Fruit fly (Drosophila melanogaster) whole organism, embryonic: ENCODE measurements around the gene CG13840.
A peak's percentile ranks its signal among the peaks of the same experiment; 100 is the strongest.

Source experiments
- Antp ChIP-seq: fragments of 200-800 bp; sonication (Bioruptor generic); optimal IDR thresholded peaks from 3 replicates; lab custom pipeline; 2016; ENCODE audit warnings: missing biosample characterization, missing genetic modification characterization
- Atf6 ChIP-seq: fragments of 200-800 bp; sonication (Bioruptor generic); IDR thresholded peaks from 2 replicates; pipeline ENCODE4 v1.3.6; 2022; ENCODE audit warnings: missing biosample characterization, missing genetic modification characterization
- Bdp1 ChIP-seq: fragments of 200-800 bp; sonication (Bioruptor generic); optimal IDR thresholded peaks from 3 replicates; lab custom pipeline; 2016; ENCODE audit warnings: missing biosample characterization, missing genetic modification characterization
- CG11504 ChIP-seq: fragments of 200-800 bp; sonication (Bioruptor generic); optimal IDR thresholded peaks from 3 replicates; lab custom pipeline; 2019; ENCODE audit warnings: missing biosample characterization, mild to moderate bottlenecking, missing genetic modification characterization, moderate library complexity
- CG11695 ChIP-seq: fragments of 200-800 bp; sonication (Bioruptor generic); IDR thresholded peaks from 3 replicates; pipeline ENCODE4 v1.3.6; 2022; ENCODE audit warnings: missing biosample characterization, missing genetic modification characterization
- CG13287 ChIP-seq: fragments of 200-800 bp; sonication (Bioruptor generic); IDR thresholded peaks from 2 replicates; pipeline ENCODE4 v1.3.6; 2022; ENCODE audit warnings: missing biosample characterization, missing genetic modification characterization; ENCODE audit not compliant: partially characterized antibody
- CG14050 ChIP-seq: fragments of 200-800 bp; sonication (Bioruptor generic); IDR thresholded peaks from 3 replicates; pipeline ENCODE4 v1.3.6; 2022; ENCODE audit warnings: missing biosample characterization, missing genetic modification characterization
- CG15479 ChIP-seq: fragments of 200-800 bp; sonication (Bioruptor generic); optimal IDR thresholded peaks from 3 replicates; lab custom pipeline; 2019; ENCODE audit warnings: missing biosample characterization, mild to moderate bottlenecking, missing genetic modification characterization, moderate library complexity
- CG17359 ChIP-seq: fragments of 200-800 bp; sonication (Bioruptor generic); optimal IDR thresholded peaks from 3 replicates; lab custom pipeline; 2018; ENCODE audit warnings: missing biosample characterization, mild to moderate bottlenecking, missing genetic modification characterization, moderate library complexity
- CG2199 ChIP-seq: fragments of 200-800 bp; sonication (Bioruptor generic); IDR thresholded peaks from 3 replicates; pipeline ENCODE4 v1.3.6; 2022; ENCODE audit warnings: missing biosample characterization, missing genetic modification characterization
- CG3847 ChIP-seq: fragments of 200-800 bp; sonication (Bioruptor generic); IDR thresholded peaks from 2 replicates; pipeline ENCODE4 v1.3.6; 2022; ENCODE audit warnings: missing biosample characterization, missing genetic modification characterization
- CG6272 ChIP-seq: fragments of 200-800 bp; sonication (Bioruptor generic); IDR thresholded peaks from 2 replicates; pipeline ENCODE4 v1.3.6; 2022; ENCODE audit warnings: missing biosample characterization, missing genetic modification characterization
- CG7372 ChIP-seq: fragments of 200-800 bp; sonication (Bioruptor generic); IDR thresholded peaks from 2 replicates; pipeline ENCODE4 v1.3.6; 2022; ENCODE audit warnings: missing biosample characterization, missing genetic modification characterization
- CHES-1-like ChIP-seq: fragments of 200-800 bp; sonication (Bioruptor generic); optimal IDR thresholded peaks from 2 replicates; lab custom pipeline; 2016; ENCODE audit warnings: missing biosample characterization, missing genetic modification characterization
- Dbx ChIP-seq: fragments of 200-800 bp; sonication (Bioruptor generic); IDR thresholded peaks from 3 replicates; pipeline ENCODE4 v1.3.6; 2022; ENCODE audit warnings: missing biosample characterization, missing genetic modification characterization
- E2f2 ChIP-seq: fragments of 200-800 bp; sonication (Bioruptor generic); IDR thresholded peaks from 2 replicates; pipeline ENCODE4 v1.3.6; 2022; ENCODE audit warnings: missing biosample characterization, missing genetic modification characterization
- HHEX ChIP-seq: fragments of 200-800 bp; sonication (Bioruptor generic); optimal IDR thresholded peaks from 3 replicates; lab custom pipeline; 2017; ENCODE audit warnings: missing biosample characterization, mild to moderate bottlenecking, missing genetic modification characterization, missing genetic modification reagents
- NfI ChIP-seq: fragments of 200-800 bp; sonication (Bioruptor generic); optimal IDR thresholded peaks from 3 replicates; lab custom pipeline; 2018; ENCODE audit warnings: missing biosample characterization, mild to moderate bottlenecking, missing genetic modification characterization, moderate library complexity
- Ravus ChIP-seq: fragments of 200-800 bp; sonication (Bioruptor generic); IDR thresholded peaks from 2 replicates; pipeline ENCODE4 v1.3.6; 2022; ENCODE audit warnings: missing biosample characterization, missing genetic modification characterization
- Rfx ChIP-seq: fragments of 200-800 bp; sonication (Bioruptor generic); IDR thresholded peaks from 2 replicates; pipeline ENCODE4 v1.3.6; 2022; ENCODE audit warnings: missing biosample characterization, missing genetic modification characterization
- Scr ChIP-seq: fragments of 200-800 bp; sonication (Bioruptor generic); IDR thresholded peaks from 2 replicates; pipeline ENCODE4 v1.3.6; 2022; ENCODE audit warnings: missing biosample characterization, missing genetic modification characterization; ENCODE audit not compliant: partially characterized antibody
- Xrp1 ChIP-seq: fragments of 200-800 bp; sonication (Bioruptor generic); IDR thresholded peaks from 2 replicates; pipeline ENCODE4 v1.3.6; 2022; ENCODE audit warnings: missing biosample characterization, missing genetic modification characterization
- bigmax ChIP-seq: fragments of 200-800 bp; sonication (Bioruptor generic); optimal IDR thresholded peaks from 2 replicates; lab custom pipeline; 2018; ENCODE audit warnings: missing biosample characterization, mild to moderate bottlenecking, missing genetic modification characterization
- bsh ChIP-seq, 2 experiments: fragments of 200-800 bp; sonication (Bioruptor generic); optimal IDR thresholded peaks; 2 replicates each; lab custom pipeline; 2017 to 2018; ENCODE audit warnings: mild to moderate bottlenecking in 2 of 2, missing biosample characterization in 2 of 2, missing genetic modification characterization in 2 of 2, moderate library complexity in 1 of 2
- cad ChIP-seq: fragments of >200 bp; optimal IDR thresholded peaks from 2 replicates; lab custom pipeline; 2017; ENCODE audit warnings: missing biosample characterization, missing genetic modification characterization
- cg ChIP-seq: fragments of 200-800 bp; sonication (Bioruptor generic); optimal IDR thresholded peaks from 3 replicates; lab custom pipeline; 2019; ENCODE audit warnings: missing biosample characterization, mild to moderate bottlenecking, missing genetic modification characterization, moderate library complexity
- chinmo ChIP-seq: fragments of 200-800 bp; sonication (Bioruptor generic); IDR thresholded peaks from 4 replicates; pipeline ENCODE4 v1.3.6; 2022; ENCODE audit warnings: missing biosample characterization, missing genetic modification characterization; ENCODE audit not compliant: partially characterized antibody
- chm ChIP-seq: fragments of 200-800 bp; sonication (Bioruptor generic); IDR thresholded peaks from 2 replicates; pipeline ENCODE4 v1.3.6; 2022; ENCODE audit warnings: missing biosample characterization, missing genetic modification characterization
- da ChIP-seq: fragments of 200-800 bp; sonication (Bioruptor generic); optimal IDR thresholded peaks from 2 replicates; lab custom pipeline; 2016; ENCODE audit warnings: missing biosample characterization, missing genetic modification characterization
- ftz-f1 ChIP-seq: fragments of 200-800 bp; sonication (Bioruptor generic); optimal IDR thresholded peaks from 2 replicates; lab custom pipeline; 2016; ENCODE audit warnings: missing biosample characterization, missing genetic modification characterization
- gcm ChIP-seq: fragments of 200-800 bp; sonication (Bioruptor generic); optimal IDR thresholded peaks from 2 replicates; lab custom pipeline; 2019; ENCODE audit warnings: missing biosample characterization, mild to moderate bottlenecking, missing genetic modification characterization, moderate library complexity
- gt ChIP-seq: fragments of 200-800 bp; sonication (Bioruptor generic); IDR thresholded peaks from 2 replicates; pipeline ENCODE4 v1.3.6; 2022; ENCODE audit warnings: missing biosample characterization, missing genetic modification characterization
- hb ChIP-seq: fragments of 200-800 bp; sonication (Bioruptor generic); IDR thresholded peaks from 3 replicates; pipeline ENCODE4 v1.3.6; 2022; ENCODE audit warnings: missing biosample characterization, missing genetic modification characterization; ENCODE audit not compliant: partially characterized antibody
- mld ChIP-seq: fragments of 200-800 bp; sonication (Bioruptor generic); IDR thresholded peaks from 3 replicates; pipeline ENCODE4 v1.3.6; 2022; ENCODE audit warnings: missing biosample characterization, missing genetic modification characterization; ENCODE audit not compliant: partially characterized antibody
- nom ChIP-seq: fragments of 200-800 bp; sonication (Bioruptor generic); optimal IDR thresholded peaks from 2 replicates; lab custom pipeline; 2017; ENCODE audit warnings: missing biosample characterization, missing genetic modification characterization, mild to moderate bottlenecking, moderate library complexity, missing genetic modification reagents
- onecut ChIP-seq: fragments of 200-800 bp; sonication (Bioruptor generic); IDR thresholded peaks from 2 replicates; pipeline ENCODE4 v1.3.6; 2022; ENCODE audit warnings: missing biosample characterization, missing genetic modification characterization
- pb ChIP-seq: fragments of 200-800 bp; sonication (Bioruptor generic); optimal IDR thresholded peaks from 3 replicates; lab custom pipeline; 2016; ENCODE audit warnings: missing biosample characterization, missing genetic modification characterization
- psq ChIP-seq: fragments of 200-800 bp; sonication (Bioruptor generic); optimal IDR thresholded peaks from 2 replicates; lab custom pipeline; 2017; ENCODE audit warnings: missing biosample characterization, missing genetic modification characterization
- so ChIP-seq: fragments of 200-800 bp; sonication (Bioruptor generic); IDR thresholded peaks from 3 replicates; pipeline ENCODE4 v1.3.6; 2022; ENCODE audit warnings: missing biosample characterization, missing genetic modification characterization
- tna ChIP-seq: fragments of 200-800 bp; sonication (Bioruptor generic); IDR thresholded peaks from 2 replicates; pipeline ENCODE4 v1.3.6; 2022; ENCODE audit warnings: missing biosample characterization, missing genetic modification characterization; ENCODE audit not compliant: partially characterized antibody
- tup ChIP-seq: fragments of 200-800 bp; sonication (Bioruptor generic); optimal IDR thresholded peaks from 2 replicates; lab custom pipeline; 2016; ENCODE audit warnings: missing biosample characterization, mild to moderate bottlenecking, missing genetic modification characterization, moderate library complexity
- twi ChIP-seq: fragments of 200-800 bp; optimal IDR thresholded peaks from 2 replicates; lab custom pipeline; 2019; ENCODE audit warnings: missing biosample characterization, mild to moderate bottlenecking, missing genetic modification characterization, moderate library complexity
- vvl ChIP-seq: fragments of 200-800 bp; sonication (Bioruptor generic); IDR thresholded peaks from 2 replicates; pipeline ENCODE4 v1.3.6; 2022; ENCODE audit warnings: missing biosample characterization, missing genetic modification characterization
- z ChIP-seq: fragments of 200-800 bp; sonication (Bioruptor generic); IDR thresholded peaks from 3 replicates; pipeline ENCODE4 v1.3.6; 2022; ENCODE audit warnings: missing biosample characterization, missing genetic modification characterization
- zen2 ChIP-seq: fragments of 200-800 bp; sonication (Bioruptor generic); IDR thresholded peaks from 3 replicates; pipeline ENCODE4 v1.3.6; 2022; ENCODE audit warnings: missing biosample characterization, missing genetic modification characterization; ENCODE audit not compliant: partially characterized antibody

Gene CG13840

dm6 chr3R:22789106-22789505 lies 26.9 kb downstream of the CG13840 start (continued):
- peak; percentile 31 for TF ChIP-seq twi (tag; lab: Kevin White, UChicago)
- TF ChIP-seq cad (GFP tag; lab: Kevin White, UChicago): peak; percentile 86
- no peak for TF ChIP-seq Bdp1 (GFP tag; lab: Kevin White, UChicago)
- no peak for TF ChIP-seq tna

- TF ChIP-seq mld (0 out of 3 replicates have a peak, but pooled peaks have one; percentile 14), CG15479 (GFP tag; lab: Kevin White, UChicago) (no peak), CG11504 (peak; percentile 93), CG3847 (GFP tag; lab: Robert Waterston, UW) (no peak), CG6272 (GFP tag; lab: Robert Waterston, UW) (0 out of 2 replicates have a peak, but pooled peaks have one; percentile 5), hb (GFP tag; lab: Robert Waterston, UW) (peak; percentile 56; the same call in 1 of the 3 replicates), z (GFP tag; lab: Robert Waterston, UW) (0 out of 3 replicates have a peak, but pooled peaks have one; percentile 15), Dbx (GFP tag; lab: Robert Waterston, UW) (0 out of 3 replicates have a peak, but pooled peaks have one; percentile 16), gt (GFP tag; lab: Robert Waterston, UW) (no peak), tup (GFP tag; lab: Kevin White, UChicago) (no peak), CG2199 (GFP tag; lab: Robert Waterston, UW) (0 out of 3 replicates have a peak, but pooled peaks have one; percentile 17)
Observed at dm6 chr3R:22784674-22785316, 31.2 kb downstream of the CG13840 start.

- no peak for TF ChIP-seq HHEX
- peak; percentile 48; the same call in 1 of the 2 replicates for TF ChIP-seq vvl
- peak; percentile 32 for TF ChIP-seq Xrp1
- TF ChIP-seq NfI: peak; percentile 29
- peak; percentile 33 for TF ChIP-seq E2f2
- peak; percentile 49 for TF ChIP-seq nom (GFP tag; lab: Kevin White, UChicago)
- TF ChIP-seq da: no peak
- peak; percentile 61; the same call in 1 of the 2 replicates for TF ChIP-seq chm (GFP tag; lab: Robert Waterston, UW)
- peak; percentile 43 for TF ChIP-seq bigmax (GFP tag; lab: Kevin White, UChicago)
- peak; percentile 78; the same call in 2 of the 3 replicates for TF ChIP-seq so
- TF ChIP-seq Scr (GFP tag; lab: Robert Waterston, UW): no peak
- TF ChIP-seq cg: peak; percentile 85
- peak; percentile 59 for TF ChIP-seq CG11504
- peak; percentile 91 for TF ChIP-seq chinmo (GFP tag; lab: Robert Waterston, UW)
- no peak for TF ChIP-seq Ravus (GFP tag; lab: Robert Waterston, UW)
- TF ChIP-seq CG11695: no peak
- TF ChIP-seq onecut (GFP tag; lab: Robert Waterston, UW): peak; percentile 53
- TF ChIP-seq CG13287 (GFP tag; lab: Robert Waterston, UW): peak; percentile 9; the same call in 1 of the 2 replicates
- TF ChIP-seq CG14050: no peak; the same call in 2 of the 3 replicates
- peak; percentile 53 for TF ChIP-seq ftz-f1 (GFP tag; lab: Kevin White, UChicago)
- no peak for TF ChIP-seq pb
- peak; percentile 2 for TF ChIP-seq CG17359 (tag; lab: Kevin White, UChicago)
- no peak for TF ChIP-seq Antp (GFP tag; lab: Kevin White, UChicago)
- TF ChIP-seq Atf6 (GFP tag; lab: Robert Waterston, UW): peak; percentile 68; the same call in 1 of the 2 replicates
- TF ChIP-seq gcm: peak; percentile 2
- no peak for TF ChIP-seq psq (GFP tag; lab: Kevin White, UChicago)
- TF ChIP-seq CHES-1-like (GFP tag; lab: Kevin White, UChicago): peak; percentile 2
- peak in 1 of 2 experiments; percentile 14 for TF ChIP-seq bsh (GFP tag; optimal IDR thresholded peaks at IDR 0.05; lab: Kevin White, UChicago)
- 0 out of 3 replicates have a peak, but pooled peaks have one; percentile 37 for TF ChIP-seq zen2 (GFP tag; lab: Robert Waterston, UW)
- peak; percentile 29; the same call in 1 of the 2 replicates for TF ChIP-seq Rfx (GFP tag; lab: Robert Waterston, UW)
- no peak for TF ChIP-seq CG7372 (GFP tag; lab: Robert Waterston, UW)
Observed at dm6 chr3R:22781412-22781811, 34.6 kb downstream of the CG13840 start.
